Worm (Caenorhabditis elegans) whole organism, L1 larva: ENCODE results near the gene C27A2.8.

Source experiments
- C04F5.9 ChIP-seq: sonication (generic microtip); optimal IDR thresholded peaks from 2 replicates; lab custom pipeline; 2016; ENCODE audit warnings: missing genetic modification characterization, missing compliant biosample characterization
- F16B12.6 ChIP-seq: fragments of 150-350 bp; optimal IDR thresholded peaks from 2 replicates; lab custom pipeline; 2014; ENCODE audit warnings: missing biosample characterization, missing genetic modification characterization
- alr-1 ChIP-seq: fragments of 200-800 bp; sonication (Bioruptor generic); optimal IDR thresholded peaks from 2 replicates; lab custom pipeline; 2018; ENCODE audit warnings: borderline replicate concordance, mild to moderate bottlenecking, missing genetic modification characterization, missing compliant biosample characterization
- ama-1 ChIP-seq: fragments of 150-350 bp; optimal IDR thresholded peaks from 2 replicates; lab custom pipeline; 2014
- blmp-1 ChIP-seq: fragments of 150-350 bp; optimal IDR thresholded peaks from 2 replicates; lab custom pipeline; 2014; ENCODE audit warnings: missing biosample characterization, missing genetic modification characterization
- ceh-82 ChIP-seq, 3 experiments: fragments of 150-350 bp in 1 of 3; sonication (generic microtip) in 2 of 3; optimal IDR thresholded peaks; 2 replicates each; lab custom pipeline; 2014 to 2017; ENCODE audit warnings: missing biosample characterization in 3 of 3, missing genetic modification characterization in 3 of 3
- dpl-1 ChIP-seq, 3 experiments: fragments of 150-350 bp in 2 of 3; sonication (generic microtip) in 1 of 3; optimal IDR thresholded peaks; 2 replicates each; lab custom pipeline; 2014 to 2017; ENCODE audit warnings: missing biosample characterization in 3 of 3, missing genetic modification characterization in 3 of 3, missing genetic modification reagents in 3 of 3
- dsc-1 ChIP-seq: sonication (generic microtip); optimal IDR thresholded peaks from 2 replicates; lab custom pipeline; 2016; ENCODE audit warnings: mild to moderate bottlenecking, missing genetic modification characterization, missing compliant biosample characterization
- efl-1 ChIP-seq, 4 experiments: fragments of 150-350 bp; optimal IDR thresholded peaks in 3 of 4; peaks in 1 of 4; 1 replicate in 1 of 4; 2 replicates in 3 of 4; lab custom pipeline; 2014; ENCODE audit warnings: missing biosample characterization in 2 of 4, missing genetic modification characterization in 2 of 4, missing genetic modification reagents in 2 of 4
- elt-2 ChIP-seq: sonication (generic microtip); optimal IDR thresholded peaks from 2 replicates; lab custom pipeline; 2016; ENCODE audit warnings: missing genetic modification characterization, mild to moderate bottlenecking, inconsistent platforms, missing compliant biosample characterization, missing genetic modification reagents
- elt-3 ChIP-seq, 6 experiments: fragments of 150-350 bp in 1 of 6; sonication (generic microtip); optimal IDR thresholded peaks; 2 replicates each; lab custom pipeline; 2017 to 2018; ENCODE audit warnings: missing biosample characterization in 6 of 6, missing genetic modification characterization in 6 of 6, inconsistent platforms in 1 of 6
- ets-5 ChIP-seq: fragments of 200-800 bp; sonication (Bioruptor generic); IDR thresholded peaks from 2 replicates; pipeline ENCODE4 v1.3.6; 2022; ENCODE audit warnings: missing genetic modification characterization, missing compliant biosample characterization
- fkh-8 ChIP-seq: sonication (generic microtip); optimal IDR thresholded peaks from 2 replicates; lab custom pipeline; 2016; ENCODE audit warnings: mild to moderate bottlenecking, missing genetic modification characterization, missing compliant biosample characterization
- fos-1 ChIP-seq: fragments of 150-350 bp; optimal IDR thresholded peaks from 2 replicates; lab custom pipeline; 2014; ENCODE audit warnings: missing biosample characterization, missing genetic modification characterization
- grh-1 ChIP-seq: fragments of 200-800 bp; sonication (Bioruptor generic); IDR thresholded peaks from 2 replicates; pipeline ENCODE4 v1.3.6; 2022; ENCODE audit warnings: missing genetic modification reagents, missing genetic modification characterization, missing compliant biosample characterization
- hlh-17 ChIP-seq: fragments of 200-800 bp; sonication (Bioruptor generic); optimal IDR thresholded peaks from 2 replicates; lab custom pipeline; 2018; ENCODE audit warnings: missing genetic modification characterization, mild to moderate bottlenecking, missing compliant biosample characterization, moderate library complexity, borderline replicate concordance
- hlh-4 ChIP-seq: sonication (generic microtip); optimal IDR thresholded peaks from 2 replicates; lab custom pipeline; 2016; ENCODE audit warnings: mild to moderate bottlenecking, missing genetic modification characterization, missing compliant biosample characterization
- hpl-2 ChIP-seq: fragments of 150-350 bp; optimal IDR thresholded peaks from 2 replicates; lab custom pipeline; 2014; ENCODE audit warnings: missing biosample characterization, missing genetic modification reagents, missing genetic modification characterization
- lin-14 ChIP-seq: fragments of 200-800 bp; sonication (Bioruptor generic); optimal IDR thresholded peaks from 2 replicates; lab custom pipeline; 2018; ENCODE audit warnings: mild to moderate bottlenecking, missing genetic modification characterization, moderate library complexity, missing compliant biosample characterization
- lin-35 ChIP-seq, 2 experiments: fragments of 150-350 bp; optimal IDR thresholded peaks; 2 replicates each; lab custom pipeline; 2014; ENCODE audit warnings: missing biosample characterization in 2 of 2, missing genetic modification characterization in 2 of 2, missing genetic modification reagents in 2 of 2
- lsy-2 ChIP-seq, 2 experiments: fragments of 150-350 bp; optimal IDR thresholded peaks; 2 replicates each; lab custom pipeline; 2014; ENCODE audit warnings: missing biosample characterization in 2 of 2, missing genetic modification characterization in 2 of 2
- mab-9 ChIP-seq: fragments of 200-800 bp; sonication (Bioruptor generic); IDR thresholded peaks from 2 replicates; pipeline ENCODE4 v1.3.6; 2022; ENCODE audit warnings: missing genetic modification reagents, missing genetic modification characterization, missing compliant biosample characterization
- mdl-1 ChIP-seq, 2 experiments: fragments of 150-350 bp; optimal IDR thresholded peaks; 2 replicates each; lab custom pipeline; 2014 to 2017; ENCODE audit warnings: missing biosample characterization in 2 of 2, missing genetic modification characterization in 2 of 2, inconsistent platforms in 1 of 2
- mep-1 ChIP-seq: fragments of 150-350 bp; optimal IDR thresholded peaks from 2 replicates; lab custom pipeline; 2014; ENCODE audit warnings: missing biosample characterization, missing genetic modification characterization
- nhr-20 ChIP-seq: sonication (generic microtip); optimal IDR thresholded peaks from 2 replicates; lab custom pipeline; 2016; ENCODE audit warnings: mild to moderate bottlenecking, missing genetic modification characterization, missing compliant biosample characterization
- nhr-47 ChIP-seq: sonication (generic microtip); optimal IDR thresholded peaks from 2 replicates; lab custom pipeline; 2016; ENCODE audit warnings: mild to moderate bottlenecking, missing genetic modification characterization, moderate library complexity, missing compliant biosample characterization
- nhr-71 ChIP-seq: sonication (generic microtip); optimal IDR thresholded peaks from 2 replicates; lab custom pipeline; 2016; ENCODE audit warnings: mild to moderate bottlenecking, missing genetic modification characterization, moderate library complexity, missing compliant biosample characterization
- nhr-76 ChIP-seq: sonication (generic microtip); optimal IDR thresholded peaks from 2 replicates; lab custom pipeline; 2017; ENCODE audit warnings: missing biosample characterization, missing genetic modification characterization
- nhr-77 ChIP-seq: fragments of 150-350 bp; optimal IDR thresholded peaks from 2 replicates; lab custom pipeline; 2014; ENCODE audit warnings: missing biosample characterization, missing genetic modification characterization
- nhr-85 ChIP-seq: sonication (generic microtip); peaks from one replicate; lab custom pipeline; 2016; ENCODE audit warnings: missing genetic modification characterization, inconsistent platforms, missing compliant biosample characterization
- pag-3 ChIP-seq: sonication (generic microtip); optimal IDR thresholded peaks from 2 replicates; lab custom pipeline; 2017; ENCODE audit warnings: missing genetic modification characterization, mild to moderate bottlenecking, missing compliant biosample characterization, antibody characterized with exemption, borderline replicate concordance; ENCODE audit not compliant: insufficient read depth
- pax-3 ChIP-seq: fragments of 200-800 bp; sonication (Bioruptor generic); optimal IDR thresholded peaks from 2 replicates; lab custom pipeline; 2018; ENCODE audit warnings: mild to moderate bottlenecking, missing genetic modification characterization, moderate library complexity, missing compliant biosample characterization
- rnt-1 ChIP-seq: sonication (generic microtip); optimal IDR thresholded peaks from 2 replicates; lab custom pipeline; 2016; ENCODE audit warnings: mild to moderate bottlenecking, missing genetic modification characterization, moderate library complexity, missing compliant biosample characterization
- skn-1 ChIP-seq: fragments of 150-350 bp; optimal IDR thresholded peaks from 2 replicates; lab custom pipeline; 2014; ENCODE audit warnings: missing biosample characterization, missing genetic modification characterization
- snpc-4 ChIP-seq: fragments of 150-350 bp; optimal IDR thresholded peaks from 2 replicates; lab custom pipeline; 2014; ENCODE audit warnings: missing biosample characterization, missing genetic modification characterization
- snu-23 ChIP-seq: sonication (generic microtip); optimal IDR thresholded peaks from 2 replicates; lab custom pipeline; 2016; ENCODE audit warnings: missing genetic modification characterization, missing compliant biosample characterization
- sox-4 ChIP-seq: sonication (generic microtip); optimal IDR thresholded peaks from 2 replicates; lab custom pipeline; 2016; ENCODE audit warnings: missing genetic modification characterization, missing compliant biosample characterization
- sptf-1 ChIP-seq: fragments of 150-350 bp; optimal IDR thresholded peaks from 2 replicates; lab custom pipeline; 2014; ENCODE audit warnings: missing biosample characterization, missing genetic modification characterization
- sup-37 ChIP-seq: fragments of 200-800 bp; sonication (Bioruptor generic); optimal IDR thresholded peaks from 2 replicates; lab custom pipeline; 2018; ENCODE audit warnings: mild to moderate bottlenecking, missing genetic modification characterization, missing compliant biosample characterization
- swsn-7 ChIP-seq: sonication (generic microtip); optimal IDR thresholded peaks from 2 replicates; lab custom pipeline; 2016; ENCODE audit warnings: missing genetic modification characterization, missing compliant biosample characterization
- tbx-2 ChIP-seq: sonication (generic microtip); optimal IDR thresholded peaks from 2 replicates; lab custom pipeline; 2016; ENCODE audit warnings: missing genetic modification characterization, missing compliant biosample characterization
- tlp-1 ChIP-seq: fragments of 150-350 bp; optimal IDR thresholded peaks from 2 replicates; lab custom pipeline; 2014; ENCODE audit warnings: missing biosample characterization, missing genetic modification characterization
- unc-130 ChIP-seq: fragments of 150-350 bp; optimal IDR thresholded peaks from 2 replicates; lab custom pipeline; 2017; ENCODE audit warnings: missing biosample characterization, missing genetic modification characterization, inconsistent platforms
- unc-30 ChIP-seq: sonication (generic microtip); optimal IDR thresholded peaks from 2 replicates; lab custom pipeline; 2017; ENCODE audit warnings: missing biosample characterization, missing genetic modification characterization
- unc-86 ChIP-seq: sonication (generic microtip); optimal IDR thresholded peaks from 2 replicates; lab custom pipeline; 2016; ENCODE audit warnings: missing genetic modification characterization, missing compliant biosample characterization
- vab-15 ChIP-seq: sonication (generic microtip); optimal IDR thresholded peaks from 2 replicates; lab custom pipeline; 2017; ENCODE audit warnings: missing genotype, mild to moderate bottlenecking, missing genetic modification characterization, missing compliant biosample characterization
- xbp-1 ChIP-seq: sonication (generic microtip); optimal IDR thresholded peaks from 2 replicates; lab custom pipeline; 2016; ENCODE audit warnings: missing genetic modification characterization, missing compliant biosample characterization
- zip-4 ChIP-seq: fragments of 200-800 bp; sonication (Bioruptor generic); optimal IDR thresholded peaks from 2 replicates; lab custom pipeline; 2018; ENCODE audit warnings: mild to moderate bottlenecking, missing genetic modification characterization, moderate library complexity, missing compliant biosample characterization

C27A2.8 gene

DNA sequence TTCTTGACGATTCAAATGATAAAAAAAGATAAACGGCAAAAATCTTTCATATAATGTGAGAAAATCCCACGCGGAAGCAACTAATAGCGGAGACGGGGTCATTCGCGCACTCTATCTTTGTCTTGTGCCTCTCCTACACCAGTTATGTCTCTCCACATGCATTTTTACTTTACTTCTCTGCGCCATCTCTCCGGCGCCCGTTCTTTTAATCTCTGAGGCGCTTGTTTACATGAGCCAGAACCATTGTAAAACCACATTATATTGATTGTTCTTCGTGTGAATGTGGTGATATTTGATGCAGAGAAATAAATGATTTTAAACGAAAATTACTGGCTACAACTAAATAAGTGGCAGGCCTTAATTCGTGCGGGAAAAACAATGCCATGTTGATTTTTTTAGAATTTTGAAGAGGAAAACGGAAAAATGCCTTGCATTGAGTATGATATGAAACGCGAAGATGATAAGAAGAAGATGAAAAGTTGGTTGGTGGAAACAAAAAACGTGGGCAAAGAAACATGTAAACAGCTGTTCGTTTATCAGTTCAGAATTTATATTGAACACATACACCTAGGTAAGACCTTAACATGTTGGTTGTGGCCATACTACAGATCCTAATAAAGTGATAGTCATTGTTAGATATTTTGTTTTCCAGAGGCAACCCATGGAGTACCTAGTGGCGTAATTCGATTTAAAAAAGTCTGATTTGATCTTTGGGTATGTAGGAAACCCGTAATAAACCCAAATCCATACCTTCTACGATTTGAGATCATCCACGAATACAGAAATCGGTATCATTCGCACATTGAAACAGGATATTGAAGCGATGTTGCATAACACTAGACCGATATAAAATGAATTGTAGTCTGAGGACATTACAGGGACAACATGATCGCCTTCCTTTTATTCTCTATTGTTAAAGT, 24.8 kb upstream of the C27A2.8 start, which contains the start of gene C04G6.2:
TSS of gene C04G6.2 (plus strand) at position 870 of the 920 bp plus-strand sequence.
- TF ChIP-seq efl-1 (optimal IDR thresholded peaks at IDR 0.05; lab: Kevin White, UChicago) (peak; percentile 52 to 65), efl-1 (GFP tag; optimal IDR thresholded peaks at IDR 0.05 in 1 of 2; lab: Kevin White, UChicago) (peak; percentile 31 to 94), elt-2 (tag; lab: Kevin White, UChicago) (peak; percentile 78), elt-3 (tag; optimal IDR thresholded peaks at IDR 0.05; lab: Kevin White, UChicago) (peak in 1 of 6 experiments; percentile 46), dpl-1 (GFP tag; optimal IDR thresholded peaks at IDR 0.05; lab: Kevin White, UChicago) (peak; percentile 10 to 56 (median 35)), ama-1 (lab: Kevin White, UChicago) (no peak), swsn-7 (peak; percentile 40), mab-9 (no peak), unc-130 (peak; percentile 29), nhr-20 (tag; lab: Kevin White, UChicago) (peak; percentile 74), mdl-1 (tag; optimal IDR thresholded peaks at IDR 0.05; lab: Kevin White, UChicago) (peak in 1 of 2 experiments; percentile 74), snu-23 (peak; percentile 73), pax-3 (tag; lab: Kevin White, UChicago) (no peak), nhr-47 (peak; percentile 45), grh-1 (GFP tag; lab: Robert Waterston, UW) (no peak), unc-86 (peak; percentile 16), blmp-1 (tag; lab: Kevin White, UChicago) (peak; percentile 69), mep-1 (peak; percentile 53), lsy-2 (tag; optimal IDR thresholded peaks at IDR 0.05; lab: Kevin White, UChicago) (peak; percentile 44 to 62), nhr-76 (tag; lab: Kevin White, UChicago) (no peak), lin-14 (peak; percentile 94), fos-1 (tag; lab: Kevin White, UChicago) (peak; percentile 30), nhr-85 (tag; lab: Kevin White, UChicago) (peak; percentile 67), rnt-1 (tag; lab: Kevin White, UChicago) (peak; percentile 47), nhr-71 (tag; lab: Kevin White, UChicago) (peak; percentile 72), C04F5.9 (tag; lab: Kevin White, UChicago) (no peak), alr-1 (no peak), snpc-4 (tag; lab: Kevin White, UChicago) (peak; percentile 29), nhr-77 (tag; lab: Kevin White, UChicago) (peak; percentile 32), ceh-82 (tag; optimal IDR thresholded peaks at IDR 0.05; lab: Kevin White, UChicago) (peak in 2 of 3 experiments; percentile 16 to 45), lin-35 (GFP tag; optimal IDR thresholded peaks at IDR 0.05; lab: Kevin White, UChicago) (peak; percentile 37 to 45), F16B12.6 (peak; percentile 24), hlh-4 (no peak), dsc-1 (tag; lab: Kevin White, UChicago) (peak; percentile 18), tbx-2 (tag; lab: Kevin White, UChicago) (peak; percentile 65), skn-1 (tag; lab: Kevin White, UChicago) (peak; percentile 32), fkh-8 (tag; lab: Kevin White, UChicago) (peak; percentile 41), unc-30 (tag; lab: Kevin White, UChicago) (no peak), xbp-1 (peak; percentile 11)

DNA sequence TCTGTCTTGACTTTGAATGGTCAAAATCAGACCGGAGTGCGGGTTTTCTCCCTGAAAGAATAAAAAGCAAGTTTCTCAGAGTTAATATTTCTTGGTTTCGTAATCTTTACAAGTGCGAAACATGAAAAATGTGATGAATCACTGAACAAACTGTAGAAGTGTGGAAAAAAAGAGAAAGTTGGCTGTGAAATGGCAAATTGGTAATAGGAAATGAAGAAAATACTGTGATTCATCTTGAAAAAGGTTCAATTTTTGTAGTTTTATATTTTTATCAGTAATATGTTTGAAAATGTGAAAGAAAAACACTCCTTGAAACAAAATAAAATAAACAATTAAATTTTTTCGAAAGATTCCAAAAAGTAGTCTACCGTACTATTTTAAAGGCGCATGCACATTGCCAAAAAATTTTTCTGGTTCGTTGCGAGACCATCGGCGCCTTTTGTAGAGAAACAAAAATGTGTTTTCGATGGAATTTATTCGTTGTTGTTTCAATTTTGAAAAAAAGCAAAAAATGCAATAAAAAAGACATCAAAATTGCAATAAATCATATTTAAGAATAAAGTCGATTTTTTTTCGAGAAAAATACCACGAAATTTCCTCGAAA, 23.9 kb upstream of the C27A2.8 start, which contains the start of gene pld-1:
TSS of gene pld-1 (minus strand) at position 51 of the 604 bp plus-strand sequence.
- TF ChIP-seq hpl-2 (no peak), sup-37 (no peak), unc-30 (tag; lab: Kevin White, UChicago) (no peak), efl-1 (optimal IDR thresholded peaks at IDR 0.05; lab: Kevin White, UChicago) (no peak), efl-1 (GFP tag; optimal IDR thresholded peaks at IDR 0.05 in 1 of 2; lab: Kevin White, UChicago) (no peak), nhr-47 (no peak), mab-9 (no peak), zip-4 (GFP tag; lab: Kevin White, UChicago) (no peak), tlp-1 (tag; lab: Kevin White, UChicago) (no peak), ets-5 (GFP tag; lab: Robert Waterston, UW) (no peak), pag-3 (tag; lab: Kevin White, UChicago) (no peak), vab-15 (tag; lab: Kevin White, UChicago) (no peak), hlh-17 (GFP tag; lab: Kevin White, UChicago) (no peak), sptf-1 (tag; lab: Kevin White, UChicago) (no peak), sox-4 (tag; lab: Kevin White, UChicago) (no peak)
- TF ChIP-seq, all 84 proteins: peak for 0
